Worm (Caenorhabditis elegans) whole organism, L1 larva: ENCODE results near the gene fil-2.

Source experiments
- C34B4.2 ChIP-seq: sonication (generic microtip); optimal IDR thresholded peaks from 2 replicates; lab custom pipeline; 2017; ENCODE audit warnings: mild to moderate bottlenecking, missing genetic modification characterization, missing compliant biosample characterization
- aly-2 ChIP-seq: fragments of 150-350 bp; optimal IDR thresholded peaks from 2 replicates; lab custom pipeline; 2014; ENCODE audit warnings: missing biosample characterization, missing genetic modification characterization
- ama-1 ChIP-seq: fragments of 150-350 bp; optimal IDR thresholded peaks from 2 replicates; lab custom pipeline; 2014
- blmp-1 ChIP-seq: fragments of 150-350 bp; optimal IDR thresholded peaks from 2 replicates; lab custom pipeline; 2014; ENCODE audit warnings: missing biosample characterization, missing genetic modification characterization
- ceh-63 ChIP-seq: fragments of 200-800 bp; sonication (Bioruptor generic); optimal IDR thresholded peaks from 2 replicates; lab custom pipeline; 2018; ENCODE audit warnings: mild to moderate bottlenecking, missing genetic modification characterization, missing compliant biosample characterization
- ceh-82 ChIP-seq, 3 experiments: fragments of 150-350 bp in 1 of 3; sonication (generic microtip) in 2 of 3; optimal IDR thresholded peaks; 2 replicates each; lab custom pipeline; 2014 to 2017; ENCODE audit warnings: missing biosample characterization in 3 of 3, missing genetic modification characterization in 3 of 3
- ceh-90 ChIP-seq: sonication (generic microtip); optimal IDR thresholded peaks from 2 replicates; lab custom pipeline; 2016; ENCODE audit warnings: missing genetic modification characterization, missing compliant biosample characterization
- egl-27 ChIP-seq, 2 experiments: fragments of 150-350 bp in 1 of 2; sonication (generic microtip); optimal IDR thresholded peaks; 3 replicates each; lab custom pipeline; 2017 to 2018; ENCODE audit warnings: missing biosample characterization in 2 of 2, missing genetic modification characterization in 2 of 2, missing genetic modification reagents in 2 of 2
- elt-2 ChIP-seq: sonication (generic microtip); optimal IDR thresholded peaks from 2 replicates; lab custom pipeline; 2016; ENCODE audit warnings: missing genetic modification characterization, mild to moderate bottlenecking, inconsistent platforms, missing compliant biosample characterization, missing genetic modification reagents
- elt-3 ChIP-seq, 6 experiments: fragments of 150-350 bp in 1 of 6; sonication (generic microtip); optimal IDR thresholded peaks; 2 replicates each; lab custom pipeline; 2017 to 2018; ENCODE audit warnings: missing biosample characterization in 6 of 6, missing genetic modification characterization in 6 of 6, inconsistent platforms in 1 of 6
- ets-5 ChIP-seq: fragments of 200-800 bp; sonication (Bioruptor generic); IDR thresholded peaks from 2 replicates; pipeline ENCODE4 v1.3.6; 2022; ENCODE audit warnings: missing genetic modification characterization, missing compliant biosample characterization
- fkh-10 ChIP-seq: sonication (generic microtip); optimal IDR thresholded peaks from 2 replicates; lab custom pipeline; 2017; ENCODE audit warnings: missing biosample characterization, missing genetic modification reagents, missing genetic modification characterization
- fkh-4 ChIP-seq: sonication (generic microtip); optimal IDR thresholded peaks from 2 replicates; lab custom pipeline; 2016; ENCODE audit warnings: missing compliant biosample characterization, missing genetic modification characterization, borderline replicate concordance
- fkh-8 ChIP-seq: sonication (generic microtip); optimal IDR thresholded peaks from 2 replicates; lab custom pipeline; 2016; ENCODE audit warnings: mild to moderate bottlenecking, missing genetic modification characterization, missing compliant biosample characterization
- fos-1 ChIP-seq: fragments of 150-350 bp; optimal IDR thresholded peaks from 2 replicates; lab custom pipeline; 2014; ENCODE audit warnings: missing biosample characterization, missing genetic modification characterization
- grh-1 ChIP-seq: fragments of 200-800 bp; sonication (Bioruptor generic); IDR thresholded peaks from 2 replicates; pipeline ENCODE4 v1.3.6; 2022; ENCODE audit warnings: missing genetic modification reagents, missing genetic modification characterization, missing compliant biosample characterization
- hlh-17 ChIP-seq: fragments of 200-800 bp; sonication (Bioruptor generic); optimal IDR thresholded peaks from 2 replicates; lab custom pipeline; 2018; ENCODE audit warnings: missing genetic modification characterization, mild to moderate bottlenecking, missing compliant biosample characterization, moderate library complexity, borderline replicate concordance
- hlh-4 ChIP-seq: sonication (generic microtip); optimal IDR thresholded peaks from 2 replicates; lab custom pipeline; 2016; ENCODE audit warnings: mild to moderate bottlenecking, missing genetic modification characterization, missing compliant biosample characterization
- jun-1 ChIP-seq: fragments of 150-350 bp; optimal IDR thresholded peaks from 2 replicates; lab custom pipeline; 2014; ENCODE audit warnings: missing biosample characterization, missing genetic modification reagents, missing genetic modification characterization
- lin-14 ChIP-seq: fragments of 200-800 bp; sonication (Bioruptor generic); optimal IDR thresholded peaks from 2 replicates; lab custom pipeline; 2018; ENCODE audit warnings: mild to moderate bottlenecking, missing genetic modification characterization, moderate library complexity, missing compliant biosample characterization
- lin-35 ChIP-seq, 2 experiments: fragments of 150-350 bp; optimal IDR thresholded peaks; 2 replicates each; lab custom pipeline; 2014; ENCODE audit warnings: missing biosample characterization in 2 of 2, missing genetic modification characterization in 2 of 2, missing genetic modification reagents in 2 of 2
- lin-39 ChIP-seq: fragments of 150-350 bp; optimal IDR thresholded peaks from 2 replicates; lab custom pipeline; 2014; ENCODE audit warnings: missing biosample characterization, missing genetic modification reagents, missing genetic modification characterization
- lsy-2 ChIP-seq, 2 experiments: fragments of 150-350 bp; optimal IDR thresholded peaks; 2 replicates each; lab custom pipeline; 2014; ENCODE audit warnings: missing biosample characterization in 2 of 2, missing genetic modification characterization in 2 of 2
- mab-9 ChIP-seq: fragments of 200-800 bp; sonication (Bioruptor generic); IDR thresholded peaks from 2 replicates; pipeline ENCODE4 v1.3.6; 2022; ENCODE audit warnings: missing genetic modification reagents, missing genetic modification characterization, missing compliant biosample characterization
- mdl-1 ChIP-seq, 2 experiments: fragments of 150-350 bp; optimal IDR thresholded peaks; 2 replicates each; lab custom pipeline; 2014 to 2017; ENCODE audit warnings: missing biosample characterization in 2 of 2, missing genetic modification characterization in 2 of 2, inconsistent platforms in 1 of 2
- mef-2 ChIP-seq: fragments of 150-350 bp; optimal IDR thresholded peaks from 2 replicates; lab custom pipeline; 2014; ENCODE audit warnings: missing biosample characterization, missing genetic modification characterization
- mep-1 ChIP-seq: fragments of 150-350 bp; optimal IDR thresholded peaks from 2 replicates; lab custom pipeline; 2014; ENCODE audit warnings: missing biosample characterization, missing genetic modification characterization
- nhr-12 ChIP-seq: sonication (generic microtip); optimal IDR thresholded peaks from 2 replicates; lab custom pipeline; 2017; ENCODE audit warnings: missing biosample characterization, missing genetic modification characterization
- nhr-19 ChIP-seq: fragments of 200-800 bp; sonication (Bioruptor generic); conservative IDR thresholded peaks from 2 replicates; pipeline ENCODE4 v1.3.6; 2022; ENCODE audit warnings: missing genetic modification characterization, missing compliant biosample characterization
- nhr-20 ChIP-seq: sonication (generic microtip); optimal IDR thresholded peaks from 2 replicates; lab custom pipeline; 2016; ENCODE audit warnings: mild to moderate bottlenecking, missing genetic modification characterization, missing compliant biosample characterization
- nhr-237 ChIP-seq: fragments of 150-350 bp; optimal IDR thresholded peaks from 2 replicates; lab custom pipeline; 2014; ENCODE audit warnings: missing biosample characterization, missing genetic modification characterization
- nhr-47 ChIP-seq: sonication (generic microtip); optimal IDR thresholded peaks from 2 replicates; lab custom pipeline; 2016; ENCODE audit warnings: mild to moderate bottlenecking, missing genetic modification characterization, moderate library complexity, missing compliant biosample characterization
- nhr-71 ChIP-seq: sonication (generic microtip); optimal IDR thresholded peaks from 2 replicates; lab custom pipeline; 2016; ENCODE audit warnings: mild to moderate bottlenecking, missing genetic modification characterization, moderate library complexity, missing compliant biosample characterization
- nhr-77 ChIP-seq: fragments of 150-350 bp; optimal IDR thresholded peaks from 2 replicates; lab custom pipeline; 2014; ENCODE audit warnings: missing biosample characterization, missing genetic modification characterization
- nhr-85 ChIP-seq: sonication (generic microtip); peaks from one replicate; lab custom pipeline; 2016; ENCODE audit warnings: missing genetic modification characterization, inconsistent platforms, missing compliant biosample characterization
- pag-3 ChIP-seq: sonication (generic microtip); optimal IDR thresholded peaks from 2 replicates; lab custom pipeline; 2017; ENCODE audit warnings: missing genetic modification characterization, mild to moderate bottlenecking, missing compliant biosample characterization, antibody characterized with exemption, borderline replicate concordance; ENCODE audit not compliant: insufficient read depth
- rnt-1 ChIP-seq: sonication (generic microtip); optimal IDR thresholded peaks from 2 replicates; lab custom pipeline; 2016; ENCODE audit warnings: mild to moderate bottlenecking, missing genetic modification characterization, moderate library complexity, missing compliant biosample characterization
- skn-1 ChIP-seq: fragments of 150-350 bp; optimal IDR thresholded peaks from 2 replicates; lab custom pipeline; 2014; ENCODE audit warnings: missing biosample characterization, missing genetic modification characterization
- sptf-1 ChIP-seq: fragments of 150-350 bp; optimal IDR thresholded peaks from 2 replicates; lab custom pipeline; 2014; ENCODE audit warnings: missing biosample characterization, missing genetic modification characterization
- swsn-7 ChIP-seq: sonication (generic microtip); optimal IDR thresholded peaks from 2 replicates; lab custom pipeline; 2016; ENCODE audit warnings: missing genetic modification characterization, missing compliant biosample characterization
- tbx-2 ChIP-seq: sonication (generic microtip); optimal IDR thresholded peaks from 2 replicates; lab custom pipeline; 2016; ENCODE audit warnings: missing genetic modification characterization, missing compliant biosample characterization
- unc-30 ChIP-seq: sonication (generic microtip); optimal IDR thresholded peaks from 2 replicates; lab custom pipeline; 2017; ENCODE audit warnings: missing biosample characterization, missing genetic modification characterization
- unc-62 ChIP-seq: fragments of 150-350 bp; optimal IDR thresholded peaks from 2 replicates; lab custom pipeline; 2014; ENCODE audit warnings: missing biosample characterization, missing genetic modification reagents, missing genetic modification characterization
- unc-86 ChIP-seq: sonication (generic microtip); optimal IDR thresholded peaks from 2 replicates; lab custom pipeline; 2016; ENCODE audit warnings: missing genetic modification characterization, missing compliant biosample characterization
- unc-98 ChIP-seq: fragments of 200-800 bp; sonication (Bioruptor generic); IDR thresholded peaks from 2 replicates; pipeline ENCODE4 v1.3.6; 2022; ENCODE audit warnings: missing genetic modification characterization, missing compliant biosample characterization
- vab-15 ChIP-seq: sonication (generic microtip); optimal IDR thresholded peaks from 2 replicates; lab custom pipeline; 2017; ENCODE audit warnings: missing genotype, mild to moderate bottlenecking, missing genetic modification characterization, missing compliant biosample characterization
- zip-4 ChIP-seq: fragments of 200-800 bp; sonication (Bioruptor generic); optimal IDR thresholded peaks from 2 replicates; lab custom pipeline; 2018; ENCODE audit warnings: mild to moderate bottlenecking, missing genetic modification characterization, moderate library complexity, missing compliant biosample characterization
- ztf-11 ChIP-seq, 2 experiments: sonication (generic microtip); optimal IDR thresholded peaks; 2 replicates each; lab custom pipeline; 2016 to 2017; ENCODE audit warnings: missing genetic modification characterization in 2 of 2, missing biosample characterization in 1 of 2, missing compliant biosample characterization in 1 of 2

The fil-2 gene

ce11 chrV:6316632-6317031, 37.8 kb downstream of the fil-2 start, which contains the start of gene cest-24:
TSS of gene cest-24 (plus strand) at chrV:6316932.
- no peak for TF ChIP-seq fos-1

ce11 chrV:6317928-6318327, 39.1 kb downstream of the fil-2 start:
- TF ChIP-seq C34B4.2 (tag; lab: Kevin White, UChicago) (no peak), nhr-71 (tag; lab: Kevin White, UChicago) (no peak), grh-1 (GFP tag; lab: Robert Waterston, UW) (peak; percentile 71), nhr-20 (tag; lab: Kevin White, UChicago) (peak; percentile 19), sptf-1 (tag; lab: Kevin White, UChicago) (no peak), fkh-10 (GFP tag; lab: Kevin White, UChicago) (no peak), nhr-237 (tag; lab: Kevin White, UChicago) (no peak), lin-14 (GFP tag; lab: Kevin White, UChicago) (peak; percentile 38), blmp-1 (tag; lab: Kevin White, UChicago) (peak; percentile 59), ama-1 (no peak), nhr-85 (tag; lab: Kevin White, UChicago) (peak; percentile 87)

ce11 chrV:6319358-6319757, 40.5 kb downstream of the fil-2 start:
- TF ChIP-seq ceh-90 (tag; lab: Kevin White, UChicago) (no peak), elt-3 (tag; optimal IDR thresholded peaks at IDR 0.05; lab: Kevin White, UChicago) (peak in 5 of 6 experiments; percentile 60 to 88 (median 84)), unc-86 (tag; lab: Kevin White, UChicago) (no peak), nhr-12 (tag; lab: Kevin White, UChicago) (no peak), nhr-77 (tag; lab: Kevin White, UChicago) (no peak), nhr-20 (tag; lab: Kevin White, UChicago) (peak; percentile 76), skn-1 (tag; lab: Kevin White, UChicago) (peak; percentile 18), vab-15 (no peak), mep-1 (tag; lab: Kevin White, UChicago) (peak; percentile 11), elt-2 (no peak), fos-1 (no peak), fkh-4 (tag; lab: Kevin White, UChicago) (no peak), ama-1 (no peak), lin-39 (tag; lab: Kevin White, UChicago) (no peak), aly-2 (no peak), ztf-11 (tag; optimal IDR thresholded peaks at IDR 0.05; lab: Kevin White, UChicago) (no peak), tbx-2 (peak; percentile 16), unc-62 (no peak), zip-4 (GFP tag; lab: Kevin White, UChicago) (no peak), jun-1 (tag; lab: Kevin White, UChicago) (no peak), hlh-17 (GFP tag; lab: Kevin White, UChicago) (no peak), hlh-4 (no peak), fkh-8 (tag; lab: Kevin White, UChicago) (no peak), ets-5 (GFP tag; lab: Robert Waterston, UW) (no peak), mef-2 (tag; lab: Kevin White, UChicago) (no peak), swsn-7 (tag; lab: Kevin White, UChicago) (no peak), lsy-2 (tag; optimal IDR thresholded peaks at IDR 0.05; lab: Kevin White, UChicago) (no peak), blmp-1 (tag; lab: Kevin White, UChicago) (peak; percentile 47), ceh-82 (tag; optimal IDR thresholded peaks at IDR 0.05; lab: Kevin White, UChicago) (no peak), unc-98 (GFP tag; lab: Robert Waterston, UW) (no peak), lin-35 (GFP tag; optimal IDR thresholded peaks at IDR 0.05; lab: Kevin White, UChicago) (peak in 1 of 2 experiments; percentile 38), grh-1 (GFP tag; lab: Robert Waterston, UW) (peak; percentile 52; the same call in 1 of the 2 replicates), rnt-1 (tag; lab: Kevin White, UChicago) (no peak), egl-27 (tag; optimal IDR thresholded peaks at IDR 0.05; lab: Kevin White, UChicago) (no peak), nhr-71 (tag; lab: Kevin White, UChicago) (peak; percentile 69), ceh-63 (GFP tag; lab: Kevin White, UChicago) (no peak), nhr-47 (peak; percentile 20), nhr-85 (tag; lab: Kevin White, UChicago) (peak; percentile 96), nhr-19 (GFP tag; lab: Robert Waterston, UW) (peak; percentile 55), unc-30 (tag; lab: Kevin White, UChicago) (no peak), mdl-1 (tag; optimal IDR thresholded peaks at IDR 0.05; lab: Kevin White, UChicago) (no peak), mab-9 (GFP tag; lab: Robert Waterston, UW) (no peak), pag-3 (no peak)
